Worm (Caenorhabditis elegans) whole organism, L4 larva: Measurements from ENCODE around the gene nhr-35.

Source experiments
- F44E2.7 ChIP-seq: fragments of 200-800 bp; sonication (Bioruptor generic); IDR thresholded peaks from 2 replicates; pipeline ENCODE4 v2.1.2; 2022; ENCODE audit warnings: missing genetic modification characterization, missing compliant biosample characterization
- Y75B8A.6 ChIP-seq: fragments of 200-800 bp; sonication (Bioruptor generic); IDR thresholded peaks from 2 replicates; pipeline ENCODE4 v1.3.6; 2022; ENCODE audit warnings: missing genetic modification reagents, missing genetic modification characterization, missing compliant biosample characterization
- dve-1 ChIP-seq: sonication (generic microtip); optimal IDR thresholded peaks from 2 replicates; lab custom pipeline; 2017; ENCODE audit warnings: antibody characterized with exemption, mild to moderate bottlenecking, missing genetic modification characterization, missing compliant biosample characterization; ENCODE audit not compliant: insufficient read depth
- egl-27 ChIP-seq: sonication (generic microtip); optimal IDR thresholded peaks from 3 replicates; lab custom pipeline; 2017; ENCODE audit warnings: missing biosample characterization, missing genetic modification reagents, missing genetic modification characterization
- lir-3 ChIP-seq: sonication (generic microtip); optimal IDR thresholded peaks from 2 replicates; lab custom pipeline; 2016; ENCODE audit warnings: mild to moderate bottlenecking, missing genetic modification characterization, missing compliant biosample characterization
- lsy-2 ChIP-seq, 2 experiments: fragments of 150-350 bp in 1 of 2; sonication (generic microtip) in 1 of 2; optimal IDR thresholded peaks; 2 replicates each; lab custom pipeline; 2014 to 2017; ENCODE audit warnings: missing biosample characterization in 2 of 2, missing genetic modification characterization in 2 of 2
- nhr-111 ChIP-seq: fragments of 200-800 bp; sonication (Bioruptor generic); optimal IDR thresholded peaks from 2 replicates; lab custom pipeline; 2018; ENCODE audit warnings: mild to moderate bottlenecking, missing genetic modification characterization, missing compliant biosample characterization
- nhr-28 ChIP-seq: fragments of 150-350 bp; optimal IDR thresholded peaks from 2 replicates; lab custom pipeline; 2014; ENCODE audit warnings: missing biosample characterization, missing genetic modification characterization
- nhr-6 ChIP-seq: fragments of 150-350 bp; optimal IDR thresholded peaks from 2 replicates; lab custom pipeline; 2014; ENCODE audit warnings: missing biosample characterization, missing genetic modification characterization
- nhr-77 ChIP-seq: fragments of 150-350 bp; optimal IDR thresholded peaks from 2 replicates; lab custom pipeline; 2014; ENCODE audit warnings: missing biosample characterization, missing genetic modification characterization
- snpc-4 ChIP-seq: fragments of 150-350 bp; optimal IDR thresholded peaks from 2 replicates; lab custom pipeline; 2014; ENCODE audit warnings: missing biosample characterization, missing genetic modification characterization
- unc-39 ChIP-seq: sonication (generic microtip); optimal IDR thresholded peaks from 2 replicates; lab custom pipeline; 2017; ENCODE audit warnings: missing biosample characterization, missing genetic modification characterization
- unc-62 ChIP-seq, 3 experiments: fragments of 150-350 bp in 1 of 3; sonication (generic microtip); optimal IDR thresholded peaks in 2 of 3; peaks in 1 of 3; 1 replicate in 1 of 3; 2 replicates in 2 of 3; lab custom pipeline; 2014 to 2017; ENCODE audit warnings: missing biosample characterization in 3 of 3, missing genetic modification characterization in 3 of 3, missing genetic modification reagents in 3 of 3, missing genotype in 1 of 3

DNA sequence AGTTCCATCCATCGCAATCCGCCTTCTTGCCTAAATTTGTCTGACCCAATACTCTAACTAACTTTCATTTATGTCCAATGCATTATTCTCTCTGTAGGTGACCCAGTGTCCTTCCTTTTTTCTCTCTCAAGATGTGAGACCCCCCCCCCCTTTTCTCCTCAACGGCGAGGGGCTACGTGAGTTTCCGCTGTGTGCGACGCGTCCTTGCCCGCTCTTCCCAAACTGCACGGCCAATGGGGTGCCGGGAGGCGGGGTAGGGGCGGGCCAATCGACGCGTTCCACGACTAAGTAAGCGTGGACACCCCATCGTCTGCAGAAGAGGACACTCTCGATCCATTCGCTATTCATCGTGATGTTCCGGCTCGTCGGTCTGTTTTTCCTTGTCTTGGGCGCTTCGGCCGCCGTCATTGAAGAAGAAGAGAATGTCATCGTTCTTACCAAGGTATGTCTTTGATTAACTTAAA, 8.6 kb upstream of the nhr-35 start, which contains the start of gene pdi-2:
- TF ChIP-seq unc-62 (GFP tag; optimal IDR thresholded peaks at IDR 0.05 in 1 of 2; lab: Kevin White, UChicago) (peak in 1 of 2 experiments; percentile 91), unc-62 (tag; optimal IDR thresholded peaks at IDR 0.05; lab: Kevin White, UChicago) (no peak), Y75B8A.6 (GFP tag; lab: Robert Waterston, UW) (0 out of 2 replicates have a peak, but pooled peaks have one; percentile 25), lsy-2 (tag; optimal IDR thresholded peaks at IDR 0.05; lab: Kevin White, UChicago) (peak; percentile 45 to 91), dve-1 (tag; lab: Kevin White, UChicago) (peak; percentile 79), F44E2.7 (GFP tag; lab: Robert Waterston, UW) (no peak), egl-27 (no peak), unc-39 (tag; lab: Kevin White, UChicago) (no peak), nhr-111 (GFP tag; lab: Kevin White, UChicago) (peak; percentile 49), nhr-77 (peak; percentile 33), nhr-28 (peak; percentile 65), nhr-6 (tag; lab: Kevin White, UChicago) (peak; percentile 49), snpc-4 (tag; lab: Kevin White, UChicago) (no peak), lir-3 (no peak)
